Fruit fly (Drosophila melanogaster) whole organism: Measurements from ENCODE around the gene Non2.

Source experiments
- CG8478 ChIP-seq: fragments of >200 bp; optimal IDR thresholded peaks from 2 replicates; lab custom pipeline; 2018; ENCODE audit warnings: inconsistent platforms
- Dll ChIP-seq: fragments of >200 bp; optimal IDR thresholded peaks from 2 replicates; lab custom pipeline; 2017
- EcR ChIP-seq, 2 experiments: fragments of >200 bp; optimal IDR thresholded peaks; 2 replicates each; lab custom pipeline; 2017; ENCODE audit warnings: missing biosample characterization in 2 of 2, missing genetic modification characterization in 2 of 2, missing genetic modification reagents in 2 of 2
- pan ChIP-seq: fragments of >200 bp; optimal IDR thresholded peaks from 2 replicates; lab custom pipeline; 2017
- psq ChIP-seq: fragments of >200 bp; optimal IDR thresholded peaks from 2 replicates; lab custom pipeline; 2017
- usp ChIP-seq: fragments of >200 bp; optimal IDR thresholded peaks from 2 replicates; lab custom pipeline; 2017; ENCODE audit warnings: missing biosample characterization, missing genetic modification characterization, mixed read lengths

Non2 gene

dm6 chr3L:2763762-2764161 is 3.0 kb upstream of the Non2 start:
- TF ChIP-seq CG8478 (lab: Kevin White, UChicago) = no peak

- no peak for TF ChIP-seq usp
- TF ChIP-seq CG8478 (lab: Kevin White, UChicago) = no peak
- TF ChIP-seq pan (lab: Kevin White, UChicago) = no peak
- no peak for TF ChIP-seq EcR (GFP tag; optimal IDR thresholded peaks at IDR 0.05; lab: Kevin White, UChicago)
- TF ChIP-seq psq (lab: Kevin White, UChicago) = no peak
- no peak for TF ChIP-seq Dll (lab: Kevin White, UChicago)
Observed at dm6 chr3L:2765013-2765738, 1.6 kb upstream of the Non2 start.

DNA sequence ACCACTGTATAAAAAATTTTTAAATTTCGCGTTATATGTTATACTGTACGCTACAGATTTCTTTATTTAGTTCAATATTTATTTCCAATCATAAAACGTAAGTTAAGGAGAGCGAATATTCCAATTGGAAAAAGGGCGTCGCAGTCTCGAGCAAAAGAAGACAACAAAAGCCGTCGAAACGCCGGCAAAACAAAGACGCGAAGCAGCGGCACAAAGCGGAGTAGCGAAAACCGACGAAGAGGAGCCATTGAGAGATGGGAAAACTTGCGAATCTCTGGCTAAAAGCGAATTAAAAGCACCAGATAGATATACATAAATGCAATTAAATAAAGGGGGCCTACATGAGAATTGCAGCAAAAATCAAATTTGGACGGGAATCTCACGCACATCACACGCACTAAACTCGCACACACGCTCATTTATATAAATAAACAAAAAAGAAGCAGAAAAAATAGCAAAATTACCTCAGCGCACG is 968 bp upstream of the Non2 start:
- TF ChIP-seq psq (lab: Kevin White, UChicago) (peak; percentile 23), Dll (lab: Kevin White, UChicago) (no peak)

dm6 chr3L:2772045-2772444 is 5.2 kb downstream of the Non2 start, which contains the start of gene AhcyL1:
TSS of gene AhcyL1 (minus strand) at chr3L:2772325.
- TF ChIP-seq EcR (GFP tag; optimal IDR thresholded peaks at IDR 0.05; lab: Kevin White, UChicago) (no peak), pan (lab: Kevin White, UChicago) (no peak), Dll (lab: Kevin White, UChicago) (no peak), CG8478 (lab: Kevin White, UChicago) (no peak), usp (no peak), psq (lab: Kevin White, UChicago) (no peak)

DNA sequence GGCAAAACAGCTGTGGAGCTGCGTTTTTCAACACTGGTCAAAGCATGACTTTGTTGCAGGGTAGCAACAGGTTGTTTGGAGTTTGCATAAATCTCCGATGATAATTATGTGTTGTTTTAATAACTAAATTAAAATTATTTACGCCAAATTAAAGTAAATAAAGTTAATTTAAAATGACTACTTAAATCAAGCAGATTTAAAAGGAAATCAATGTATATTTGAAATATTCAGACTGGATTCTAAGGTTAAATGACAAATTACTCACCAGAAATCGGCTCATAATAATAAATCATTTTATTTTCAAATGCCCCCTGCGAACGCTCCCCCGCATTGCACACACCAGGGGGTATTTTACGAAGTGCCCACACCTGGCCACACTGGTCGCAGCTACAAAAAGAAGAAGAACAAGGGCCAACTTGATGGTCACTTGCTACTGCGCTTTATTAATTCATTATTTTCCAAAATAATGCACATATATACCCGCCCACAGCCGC is 7.2 kb downstream of the Non2 start, which contains the start of the genes CG12093 and Atg2:
CG12093 (minus strand) TSS at position 40 of the 494 bp plus-strand sequence.
Atg2 (plus strand) TSS at position 371 of the 494 bp plus-strand sequence.
- TF ChIP-seq psq (lab: Kevin White, UChicago) = no peak
- no peak for TF ChIP-seq EcR (GFP tag; optimal IDR thresholded peaks at IDR 0.05; lab: Kevin White, UChicago)
- TF ChIP-seq CG8478 (lab: Kevin White, UChicago) = no peak
- TF ChIP-seq Dll (lab: Kevin White, UChicago) = no peak
- peak; percentile 87 for TF ChIP-seq pan (lab: Kevin White, UChicago)
- no peak for TF ChIP-seq usp

DNA sequence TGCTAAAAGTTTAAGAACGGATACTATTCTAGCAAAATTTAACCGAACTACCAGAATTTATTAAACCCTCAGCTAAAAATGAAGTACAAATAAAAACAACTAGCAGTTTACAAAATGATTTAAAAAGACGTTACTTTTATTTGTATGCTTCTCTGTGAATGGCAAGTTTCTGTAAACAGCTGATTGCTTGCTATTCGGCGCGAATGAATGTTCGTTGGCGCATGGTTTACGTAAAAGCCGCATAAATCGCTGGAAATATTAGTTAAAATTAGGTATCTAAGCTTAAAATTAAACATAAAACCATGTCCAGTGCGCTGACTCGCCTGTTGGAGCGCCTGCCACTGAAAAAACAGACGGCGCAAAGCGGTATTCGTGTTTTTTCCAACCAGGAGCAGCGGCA is 13.9 kb downstream of the Non2 start, which contains the start of gene mRpS35:
mRpS35 (plus strand) TSS at position 189 of the 400 bp plus-strand sequence.
- TF ChIP-seq EcR (GFP tag; optimal IDR thresholded peaks at IDR 0.05; lab: Kevin White, UChicago) (no peak), Dll (lab: Kevin White, UChicago) (no peak), usp (no peak), pan (lab: Kevin White, UChicago) (no peak), psq (lab: Kevin White, UChicago) (no peak), CG8478 (lab: Kevin White, UChicago) (no peak)

dm6 chr3L:2781991-2782677 is 15.3 kb downstream of the Non2 start, which contains the start of gene Pgant6:
TSS of gene Pgant6 (plus strand) at chr3L:2782255.
- TF ChIP-seq pan (lab: Kevin White, UChicago) (no peak), psq (lab: Kevin White, UChicago) (no peak), CG8478 (lab: Kevin White, UChicago) (no peak), usp (no peak), Dll (lab: Kevin White, UChicago) (no peak), EcR (GFP tag; optimal IDR thresholded peaks at IDR 0.05; lab: Kevin White, UChicago) (no peak)

dm6 chr3L:2782678-2783027 is 15.9 kb downstream of the Non2 start:
- TF ChIP-seq Dll (lab: Kevin White, UChicago) (no peak), pan (lab: Kevin White, UChicago) (no peak), usp (no peak), EcR (GFP tag; optimal IDR thresholded peaks at IDR 0.05; lab: Kevin White, UChicago) (no peak), CG8478 (lab: Kevin White, UChicago) (no peak), psq (lab: Kevin White, UChicago) (no peak)

dm6 chr3L:2785941-2786340 is 19.1 kb downstream of the Non2 start:
- TF ChIP-seq EcR (GFP tag; optimal IDR thresholded peaks at IDR 0.05; lab: Kevin White, UChicago) (no peak), psq (lab: Kevin White, UChicago) (no peak), usp (no peak), pan (lab: Kevin White, UChicago) (no peak), CG8478 (lab: Kevin White, UChicago) (no peak), Dll (lab: Kevin White, UChicago) (no peak)

- TF ChIP-seq EcR (GFP tag; optimal IDR thresholded peaks at IDR 0.05; lab: Kevin White, UChicago) = no peak
- no peak for TF ChIP-seq psq (lab: Kevin White, UChicago)
- no peak for TF ChIP-seq usp
- no peak for TF ChIP-seq pan (lab: Kevin White, UChicago)
- TF ChIP-seq Dll (lab: Kevin White, UChicago) = no peak
- TF ChIP-seq CG8478 (lab: Kevin White, UChicago) = no peak
Observed at dm6 chr3L:2795363-2795957, 28.7 kb downstream of the Non2 start.

dm6 chr3L:2796242-2796641 is 29.4 kb downstream of the Non2 start:
- TF ChIP-seq CG8478 (lab: Kevin White, UChicago) (no peak), pan (lab: Kevin White, UChicago) (no peak), Dll (lab: Kevin White, UChicago) (no peak), psq (lab: Kevin White, UChicago) (no peak), usp (no peak), EcR (GFP tag; optimal IDR thresholded peaks at IDR 0.05; lab: Kevin White, UChicago) (no peak)
